Worm (Caenorhabditis elegans): ENCODE data around the gene alkb-1.
A peak's percentile ranks its signal among the peaks of the same experiment; 100 is the strongest.

Gene alkb-1

ce11 chrII:1381618-1382017 lies 30.6 kb upstream of the alkb-1 start, which contains the start of gene F54D12.9:
Gene F54D12.9, minus strand, starts transcription at chrII:1381718.
- TF ChIP-seq sem-4 (tag; optimal IDR thresholded peaks at IDR 0.05) (no peak), nhr-6 (tag; optimal IDR thresholded peaks at IDR 0.05) (no peak), mab-5 (tag; optimal IDR thresholded peaks at IDR 0.05) (no peak), nhr-10 (tag; optimal IDR thresholded peaks at IDR 0.05) (no peak), snpc-4 (tag; optimal IDR thresholded peaks at IDR 0.05) (no peak), nhr-25 (tag; optimal IDR thresholded peaks at IDR 0.05) (no peak), ztf-11 (tag; optimal IDR thresholded peaks at IDR 0.05) (no peak), lin-39 (tag; optimal IDR thresholded peaks at IDR 0.05) (no peak), skn-1 (tag; optimal IDR thresholded peaks at IDR 0.05) (no peak), fos-1 (tag; optimal IDR thresholded peaks at IDR 0.05) (no peak), nhr-23 (tag; optimal IDR thresholded peaks at IDR 0.05) (no peak)

DNA sequence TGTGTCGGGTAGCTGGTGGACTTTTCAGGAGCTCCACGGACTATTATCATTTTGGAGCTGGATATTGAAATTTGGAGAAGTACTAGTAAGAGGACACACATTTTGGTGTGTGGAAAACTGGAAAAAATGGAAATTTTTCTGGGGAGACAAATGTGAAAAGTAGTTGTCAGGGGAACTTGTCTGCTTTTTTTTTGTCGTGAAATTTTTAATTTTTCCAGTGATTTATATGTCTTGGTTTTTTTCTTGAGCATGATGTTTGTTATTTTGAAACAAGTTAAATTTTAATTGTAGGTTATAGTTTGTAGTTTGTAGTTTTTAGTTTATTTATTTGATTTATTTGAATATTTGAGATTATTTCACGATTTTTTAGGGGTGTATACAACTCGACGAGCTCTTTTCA lies 26.9 kb upstream of the alkb-1 start, which contains the start of gene F54D12.7:
F54D12.7 (minus strand) TSS at position 101 of the 400 bp plus-strand sequence.
- no peak for TF ChIP-seq mdl-1 (tag; optimal IDR thresholded peaks at IDR 0.05)
- TF ChIP-seq skn-1 (tag; optimal IDR thresholded peaks at IDR 0.05): no peak
- TF ChIP-seq ceh-82 (tag; optimal IDR thresholded peaks at IDR 0.05): no peak
- TF ChIP-seq sem-4 (tag; optimal IDR thresholded peaks at IDR 0.05): no peak
- TF ChIP-seq nhr-237 (tag; optimal IDR thresholded peaks at IDR 0.05): no peak
- TF ChIP-seq ztf-1 (GFP tag; conservative IDR thresholded peaks at IDR 0.05): no peak
- no peak for TF ChIP-seq snpc-4 (tag; optimal IDR thresholded peaks at IDR 0.05)
- TF ChIP-seq C34F6.9 (tag; optimal IDR thresholded peaks at IDR 0.05): no peak
- no peak for TF ChIP-seq ama-1 (optimal IDR thresholded peaks at IDR 0.05)
- TF ChIP-seq peb-1 (tag; optimal IDR thresholded peaks at IDR 0.05): no peak
- TF ChIP-seq mab-5 (tag; optimal IDR thresholded peaks at IDR 0.05): no peak
- no peak for TF ChIP-seq fos-1 (tag; optimal IDR thresholded peaks at IDR 0.05)
- no peak for TF ChIP-seq dmd-4 (tag; optimal IDR thresholded peaks at IDR 0.05)
- TF ChIP-seq unc-39 (tag; optimal IDR thresholded peaks at IDR 0.05): no peak
- no peak for TF ChIP-seq unc-55 (GFP tag; optimal IDR thresholded peaks at IDR 0.05)

DNA sequence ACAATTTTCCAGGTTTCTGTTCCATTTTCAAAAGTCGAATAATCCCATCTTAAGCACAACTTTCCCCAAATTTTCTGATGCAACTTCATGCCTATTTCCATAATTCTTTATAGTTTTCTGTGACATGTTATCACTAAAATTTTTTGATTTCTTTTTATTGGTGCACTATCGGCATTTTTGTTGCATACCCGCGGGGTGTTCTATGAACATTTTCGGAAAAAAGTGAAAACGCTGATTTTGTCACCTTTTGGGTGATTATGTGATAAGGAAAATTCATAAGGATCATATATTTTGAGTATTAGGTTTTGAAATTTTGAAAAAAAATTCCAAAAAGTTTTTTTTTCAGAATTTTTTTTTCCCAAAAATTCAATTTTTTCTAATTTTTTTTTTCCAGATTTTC lies 25.7 kb upstream of the alkb-1 start, which contains the start of gene aat-7:
aat-7 (plus strand) TSS at position 393 of the 400 bp plus-strand sequence.
- TF ChIP-seq crh-2 (tag; optimal IDR thresholded peaks at IDR 0.05) (no peak), nhr-23 (tag; optimal IDR thresholded peaks at IDR 0.05) (no peak), fos-1 (tag; optimal IDR thresholded peaks at IDR 0.05) (peak; percentile 85), blmp-1 (tag; optimal IDR thresholded peaks at IDR 0.05; ENCODE audit: insufficient read depth) (peak; percentile 29), unc-62 (GFP tag; optimal IDR thresholded peaks at IDR 0.05) (no peak), nhr-12 (tag; optimal IDR thresholded peaks at IDR 0.05) (no peak), ceh-16 (tag; optimal IDR thresholded peaks at IDR 0.05) (no peak)

- TF ChIP-seq nhr-10 (tag; optimal IDR thresholded peaks at IDR 0.05) (no peak), zag-1 (tag; optimal IDR thresholded peaks at IDR 0.05) (no peak), egl-27 (tag; optimal IDR thresholded peaks at IDR 0.05) (no peak), ceh-16 (tag; optimal IDR thresholded peaks at IDR 0.05) (no peak), mbf-1 (tag; optimal IDR thresholded peaks at IDR 0.05) (no peak), skn-1 (tag; optimal IDR thresholded peaks at IDR 0.05) (no peak), elt-3 (tag; optimal IDR thresholded peaks at IDR 0.05) (no peak), dmd-4 (tag; optimal IDR thresholded peaks at IDR 0.05) (no peak), nhr-23 (tag; optimal IDR thresholded peaks at IDR 0.05) (no peak), ama-1 (optimal IDR thresholded peaks at IDR 0.05) (no peak), unc-62 (GFP tag; optimal IDR thresholded peaks at IDR 0.05) (no peak), ZK546.5 (tag; optimal IDR thresholded peaks at IDR 0.05) (no peak), elt-1 (tag; optimal IDR thresholded peaks at IDR 0.05) (no peak), mdl-1 (tag; optimal IDR thresholded peaks at IDR 0.05) (no peak)
Observed at ce11 chrII:1397703-1398102, 14.5 kb upstream of the alkb-1 start, which contains the start of gene F54D12.8. Gene F54D12.8, minus strand, starts transcription at chrII:1398038.

DNA sequence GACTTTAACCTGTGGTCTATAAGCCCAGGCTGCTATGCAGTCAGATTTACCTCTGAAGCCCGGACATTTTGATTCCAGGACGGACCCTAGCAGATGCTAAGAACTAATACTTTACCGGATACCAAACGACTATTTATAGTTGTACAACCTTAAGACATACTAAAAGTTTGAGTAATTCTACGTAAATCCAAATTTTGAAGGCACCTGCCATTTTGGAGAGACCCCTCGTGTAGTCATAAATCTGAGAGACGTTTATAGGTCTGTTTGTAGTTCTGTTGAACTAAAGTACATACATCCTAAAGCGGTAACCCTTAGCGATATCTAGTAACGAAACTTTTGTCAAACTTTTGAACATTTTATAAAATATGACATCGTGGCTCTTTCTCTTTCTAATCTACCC lies 13.8 kb upstream of the alkb-1 start, which contains the start of gene F54D12.2:
F54D12.2 (plus strand) TSS at position 301 of the 400 bp plus-strand sequence.
- TF ChIP-seq mdl-1 (tag; optimal IDR thresholded peaks at IDR 0.05): no peak
- TF ChIP-seq elt-1 (tag; optimal IDR thresholded peaks at IDR 0.05): no peak
- TF ChIP-seq sem-4 (tag; optimal IDR thresholded peaks at IDR 0.05): no peak
- no peak for TF ChIP-seq nhr-77 (tag; optimal IDR thresholded peaks at IDR 0.05)
- no peak for TF ChIP-seq fos-1 (tag; optimal IDR thresholded peaks at IDR 0.05)
- no peak for TF ChIP-seq sma-9 (GFP tag; optimal IDR thresholded peaks at IDR 0.05)
- no peak for TF ChIP-seq sma-9 (tag; optimal IDR thresholded peaks at IDR 0.05)
- TF ChIP-seq C34F6.9 (tag; optimal IDR thresholded peaks at IDR 0.05): no peak
- TF ChIP-seq nhr-10 (tag; optimal IDR thresholded peaks at IDR 0.05): no peak
- TF ChIP-seq ztf-4 (tag; optimal IDR thresholded peaks at IDR 0.05): no peak
- no peak for TF ChIP-seq peb-1 (tag; optimal IDR thresholded peaks at IDR 0.05)
- TF ChIP-seq mab-5 (tag; optimal IDR thresholded peaks at IDR 0.05): no peak
- TF ChIP-seq elt-3 (tag; optimal IDR thresholded peaks at IDR 0.05): no peak
- no peak for TF ChIP-seq gmeb-1 (tag; optimal IDR thresholded peaks at IDR 0.05)
- no peak for TF ChIP-seq lsy-2 (tag; optimal IDR thresholded peaks at IDR 0.05)
- no peak for TF ChIP-seq ceh-82 (tag; optimal IDR thresholded peaks at IDR 0.05)
- no peak for TF ChIP-seq Y55F3AM.14 (GFP tag; optimal IDR thresholded peaks at IDR 0.05)
